Worm (Caenorhabditis elegans): ENCODE data around the gene K01A11.1.

Gene K01A11.1

ce11 chrIII:3414412-3414811, 16.9 kb downstream of the K01A11.1 start:
- no peak for TF ChIP-seq T22C8.4 (GFP tag; IDR thresholded peaks at IDR 0.05)
- no peak for TF ChIP-seq cog-1 (tag; optimal IDR thresholded peaks at IDR 0.05)
- TF ChIP-seq ref-1 (GFP tag; conservative IDR thresholded peaks at IDR 0.05), result no peak
- TF ChIP-seq tab-1 (GFP tag; IDR thresholded peaks at IDR 0.05), result no peak
- no peak for TF ChIP-seq flt-1 (GFP tag; IDR thresholded peaks at IDR 0.05)
- no peak for TF ChIP-seq med-1 (GFP tag; optimal IDR thresholded peaks at IDR 0.05; ENCODE audit: insufficient read depth)
- TF ChIP-seq klf-2 (GFP tag; conservative IDR thresholded peaks at IDR 0.05), result no peak
- no peak for TF ChIP-seq ztf-23 (GFP tag; IDR thresholded peaks at IDR 0.05)
- no peak for TF ChIP-seq ztf-29 (GFP tag; IDR thresholded peaks at IDR 0.05)

- TF ChIP-seq T22C8.4 (GFP tag; IDR thresholded peaks at IDR 0.05) (no peak), ref-1 (GFP tag; conservative IDR thresholded peaks at IDR 0.05) (no peak), tab-1 (GFP tag; IDR thresholded peaks at IDR 0.05) (no peak), flt-1 (GFP tag; IDR thresholded peaks at IDR 0.05) (no peak), ztf-29 (GFP tag; IDR thresholded peaks at IDR 0.05) (no peak), klf-2 (GFP tag; conservative IDR thresholded peaks at IDR 0.05) (no peak), ztf-23 (GFP tag; IDR thresholded peaks at IDR 0.05) (no peak), cog-1 (tag; optimal IDR thresholded peaks at IDR 0.05) (no peak), med-1 (GFP tag; optimal IDR thresholded peaks at IDR 0.05; ENCODE audit: insufficient read depth) (no peak)
Measured at ce11 chrIII:3413437-3413836, 17.8 kb downstream of the K01A11.1 start.

DNA sequence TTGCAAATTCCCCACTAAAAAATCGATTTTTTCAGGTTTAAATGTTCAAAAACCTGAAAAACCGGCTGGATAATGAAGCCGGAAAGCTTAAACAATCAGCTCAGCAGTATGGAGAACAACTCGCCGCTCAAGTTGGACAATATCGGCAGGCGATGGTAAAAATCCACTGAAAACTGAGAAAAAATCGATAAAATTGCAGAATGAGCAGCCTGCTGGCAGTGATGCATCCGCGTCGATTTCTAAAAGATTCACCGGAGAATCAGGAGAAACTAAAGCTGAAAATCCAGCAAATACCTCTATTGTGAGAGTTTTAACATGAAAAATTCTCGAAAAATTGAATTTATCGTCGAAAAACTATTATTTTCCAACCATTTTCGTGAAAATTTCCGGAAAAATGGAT, 25.8 kb downstream of the K01A11.1 start, which contains the start of gene golg-4:
Gene golg-4 (plus strand): TSS at position 34 of the 400 bp plus-strand sequence.
- no peak for TF ChIP-seq flt-1 (GFP tag; IDR thresholded peaks at IDR 0.05)
- no peak for TF ChIP-seq klf-2 (GFP tag; conservative IDR thresholded peaks at IDR 0.05)
- TF ChIP-seq cog-1 (tag; optimal IDR thresholded peaks at IDR 0.05), result no peak
- no peak for TF ChIP-seq ztf-23 (GFP tag; IDR thresholded peaks at IDR 0.05)
- peak; percentile 68; the same call in 1 of the 2 replicates for TF ChIP-seq T22C8.4 (GFP tag; IDR thresholded peaks at IDR 0.05)
- TF ChIP-seq tab-1 (GFP tag; IDR thresholded peaks at IDR 0.05), result no peak

ce11 chrIII:3404354-3404913, 26.9 kb downstream of the K01A11.1 start, which contains the start of the genes npp-9 and F59A2.5:
TSS of gene npp-9 (minus strand) at chrIII:3404479.
TSS of gene F59A2.5 (plus strand) at chrIII:3404863.
- TF ChIP-seq ref-1 (GFP tag; conservative IDR thresholded peaks at IDR 0.05), result no peak
- TF ChIP-seq cog-1 (tag; optimal IDR thresholded peaks at IDR 0.05), result no peak
- TF ChIP-seq ztf-23 (GFP tag; IDR thresholded peaks at IDR 0.05), result no peak
- TF ChIP-seq T22C8.4 (GFP tag; IDR thresholded peaks at IDR 0.05), result no peak
- no peak for TF ChIP-seq flt-1 (GFP tag; IDR thresholded peaks at IDR 0.05)
- no peak for TF ChIP-seq ztf-29 (GFP tag; IDR thresholded peaks at IDR 0.05)
- no peak for TF ChIP-seq tab-1 (GFP tag; IDR thresholded peaks at IDR 0.05)
- no peak for TF ChIP-seq klf-2 (GFP tag; conservative IDR thresholded peaks at IDR 0.05)
- no peak for TF ChIP-seq med-1 (GFP tag; optimal IDR thresholded peaks at IDR 0.05; ENCODE audit: insufficient read depth)

DNA sequence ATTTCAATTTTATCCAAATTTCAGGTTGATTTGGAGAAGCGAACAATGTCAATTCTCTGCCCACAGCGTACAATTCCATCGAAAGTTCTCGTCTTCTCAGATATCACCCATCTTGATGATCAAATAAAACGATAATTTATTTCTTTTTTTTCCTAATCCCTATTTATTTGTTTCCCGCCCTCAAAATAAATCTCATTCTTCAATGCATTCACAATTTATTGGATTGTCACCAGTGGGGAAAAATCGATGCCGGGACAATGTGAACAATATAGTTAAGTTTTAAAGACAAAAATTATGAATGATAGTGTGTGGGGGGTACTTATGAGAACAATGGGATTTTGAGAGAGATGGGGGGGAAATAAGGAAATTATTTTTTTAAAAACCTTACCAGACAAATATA, 30.8 kb downstream of the K01A11.1 start:
- no peak for TF ChIP-seq cog-1 (tag; optimal IDR thresholded peaks at IDR 0.05)
- no peak for TF ChIP-seq ztf-29 (GFP tag; IDR thresholded peaks at IDR 0.05)
- TF ChIP-seq med-1 (GFP tag; optimal IDR thresholded peaks at IDR 0.05; ENCODE audit: insufficient read depth), result no peak
- TF ChIP-seq T22C8.4 (GFP tag; IDR thresholded peaks at IDR 0.05), result no peak
- no peak for TF ChIP-seq klf-2 (GFP tag; conservative IDR thresholded peaks at IDR 0.05)

DNA sequence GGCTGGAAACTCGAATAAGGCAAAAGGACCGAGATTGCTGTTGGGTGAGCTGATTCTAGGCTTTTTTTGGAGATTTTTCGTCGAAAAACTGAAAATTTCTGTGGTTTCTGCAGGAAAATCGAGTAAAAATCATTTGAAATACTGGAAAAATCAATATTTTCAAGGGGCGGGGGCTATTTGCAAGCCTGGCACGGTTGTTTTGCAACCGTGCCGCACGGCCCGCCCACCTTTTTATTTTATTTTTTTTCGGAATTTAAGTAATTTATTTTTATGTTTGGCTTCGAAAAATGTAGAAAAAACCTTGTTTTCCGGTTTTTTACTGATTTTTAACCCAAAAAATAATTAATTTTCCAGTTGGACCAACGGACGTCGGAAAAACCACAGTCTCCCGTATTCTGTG, 32.8 kb downstream of the K01A11.1 start:
- TF ChIP-seq med-1 (GFP tag; optimal IDR thresholded peaks at IDR 0.05; ENCODE audit: insufficient read depth) (no peak), tab-1 (GFP tag; IDR thresholded peaks at IDR 0.05) (no peak), T22C8.4 (GFP tag; IDR thresholded peaks at IDR 0.05) (0 out of 2 replicates have a peak, but pooled peaks have one; percentile 31), flt-1 (GFP tag; IDR thresholded peaks at IDR 0.05) (no peak), cog-1 (tag; optimal IDR thresholded peaks at IDR 0.05) (no peak)

DNA sequence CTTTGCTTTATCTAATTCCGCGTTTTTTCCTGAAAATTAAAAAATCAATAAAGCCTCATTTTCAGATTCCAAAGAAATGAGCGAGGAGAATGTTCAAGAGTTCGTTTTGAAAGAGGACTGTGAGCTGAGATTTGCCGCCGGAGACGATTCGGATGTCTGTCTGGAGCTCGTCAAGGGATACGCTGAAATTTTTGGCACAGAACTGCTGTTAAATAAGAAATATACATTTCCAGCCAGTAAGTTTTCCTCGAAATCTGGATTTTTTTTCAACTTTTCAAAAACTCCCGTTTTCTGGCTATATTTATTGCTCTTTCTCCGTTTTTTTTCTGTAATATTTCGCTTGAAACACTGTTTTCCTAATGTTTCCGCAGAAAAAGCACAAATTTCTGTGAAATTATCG, 33.6 kb downstream of the K01A11.1 start, which contains the start of gene clpf-1:
Gene clpf-1 (plus strand): TSS at position 66 of the 400 bp plus-strand sequence.
- TF ChIP-seq ztf-29 (GFP tag; IDR thresholded peaks at IDR 0.05) (no peak), tab-1 (GFP tag; IDR thresholded peaks at IDR 0.05) (no peak), ztf-23 (GFP tag; IDR thresholded peaks at IDR 0.05) (no peak), cog-1 (tag; optimal IDR thresholded peaks at IDR 0.05) (no peak), klf-2 (GFP tag; conservative IDR thresholded peaks at IDR 0.05) (no peak), T22C8.4 (GFP tag; IDR thresholded peaks at IDR 0.05) (no peak), flt-1 (GFP tag; IDR thresholded peaks at IDR 0.05) (no peak), med-1 (GFP tag; optimal IDR thresholded peaks at IDR 0.05; ENCODE audit: insufficient read depth) (no peak), ref-1 (GFP tag; conservative IDR thresholded peaks at IDR 0.05) (no peak)

DNA sequence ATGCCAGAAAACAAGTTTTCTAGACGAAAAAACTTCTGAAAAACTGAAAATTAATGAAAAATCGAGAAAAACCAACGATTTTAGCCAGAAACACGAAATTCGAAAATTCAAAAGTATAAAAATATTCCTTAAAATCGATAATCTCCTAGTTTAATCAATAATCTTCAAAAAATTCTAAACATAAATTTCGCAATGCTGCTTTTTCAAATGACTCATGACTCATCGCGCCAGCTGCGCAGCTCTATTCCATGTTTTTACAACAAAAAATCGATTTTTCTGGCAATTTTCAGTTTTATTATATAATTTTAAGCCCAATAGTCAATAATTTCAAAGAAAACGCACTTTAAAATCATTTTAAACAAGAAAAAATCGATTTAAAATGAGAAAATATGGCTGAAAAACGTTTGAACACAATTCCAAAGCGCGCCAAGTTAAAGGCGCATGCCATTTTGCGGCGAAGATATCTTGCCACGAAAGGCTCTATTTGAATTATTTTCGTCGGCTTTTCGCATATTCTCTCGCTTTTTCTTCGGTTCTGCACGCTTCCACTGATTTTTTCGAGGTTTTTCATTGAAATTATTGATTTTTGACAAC, 35.3 kb downstream of the K01A11.1 start, which contains the start of gene cri-3:
Gene cri-3 (plus strand): TSS at position 482 of the 594 bp plus-strand sequence.
- no peak for TF ChIP-seq cog-1 (tag; optimal IDR thresholded peaks at IDR 0.05)
- TF ChIP-seq ref-1 (GFP tag; conservative IDR thresholded peaks at IDR 0.05), result no peak
- TF ChIP-seq ztf-23 (GFP tag; IDR thresholded peaks at IDR 0.05), result no peak
- TF ChIP-seq ztf-29 (GFP tag; IDR thresholded peaks at IDR 0.05), result no peak
- no peak for TF ChIP-seq klf-2 (GFP tag; conservative IDR thresholded peaks at IDR 0.05)
- TF ChIP-seq med-1 (GFP tag; optimal IDR thresholded peaks at IDR 0.05; ENCODE audit: insufficient read depth), result no peak
- no peak for TF ChIP-seq tab-1 (GFP tag; IDR thresholded peaks at IDR 0.05)
- TF ChIP-seq flt-1 (GFP tag; IDR thresholded peaks at IDR 0.05), result no peak
- no peak for TF ChIP-seq T22C8.4 (GFP tag; IDR thresholded peaks at IDR 0.05)

ce11 chrIII:3395112-3395511, 36.2 kb downstream of the K01A11.1 start:
- TF ChIP-seq ztf-23 (GFP tag; IDR thresholded peaks at IDR 0.05) (no peak), T22C8.4 (GFP tag; IDR thresholded peaks at IDR 0.05) (peak; percentile 52; the same call in 1 of the 2 replicates)

DNA sequence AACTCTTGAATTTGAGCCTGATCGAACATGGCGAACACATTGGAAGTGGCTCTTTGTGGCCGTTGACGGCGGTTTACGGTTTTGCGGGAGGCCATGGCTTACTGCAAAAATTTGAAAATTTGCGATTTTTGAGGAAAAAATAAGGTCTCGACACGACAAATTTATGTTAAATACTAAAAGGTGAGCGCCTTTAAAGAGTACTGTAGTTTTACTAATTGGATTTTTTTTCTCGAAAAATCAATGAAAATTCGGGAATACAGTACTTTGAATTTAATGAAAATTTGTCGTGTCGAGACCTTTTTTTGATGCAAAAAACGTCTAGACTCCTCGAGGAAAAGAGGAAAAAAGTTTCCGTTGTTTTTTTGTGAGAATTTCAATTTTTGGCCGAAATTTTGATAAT, 37.6 kb downstream of the K01A11.1 start, which contains the start of gene mlc-4:
Gene mlc-4 (minus strand): TSS at position 101 of the 400 bp plus-strand sequence.
- TF ChIP-seq cog-1 (tag; optimal IDR thresholded peaks at IDR 0.05) (no peak), ztf-23 (GFP tag; IDR thresholded peaks at IDR 0.05) (no peak), klf-2 (GFP tag; conservative IDR thresholded peaks at IDR 0.05) (no peak), ref-1 (GFP tag; conservative IDR thresholded peaks at IDR 0.05) (no peak), flt-1 (GFP tag; IDR thresholded peaks at IDR 0.05) (no peak), ztf-29 (GFP tag; IDR thresholded peaks at IDR 0.05) (no peak), med-1 (GFP tag; optimal IDR thresholded peaks at IDR 0.05; ENCODE audit: insufficient read depth) (no peak), tab-1 (GFP tag; IDR thresholded peaks at IDR 0.05) (no peak), T22C8.4 (GFP tag; IDR thresholded peaks at IDR 0.05) (no peak)
